Worm (Caenorhabditis elegans) whole organism, L2 larva: ENCODE measurements around the gene F13E9.9.

Source experiments
- C34F6.9 ChIP-seq: fragments of 150-350 bp; optimal IDR thresholded peaks from 2 replicates; lab custom pipeline; 2014; ENCODE audit warnings: missing biosample characterization, missing genetic modification characterization
- F13H6.1 ChIP-seq: sonication (generic microtip); optimal IDR thresholded peaks from 2 replicates; lab custom pipeline; 2016; ENCODE audit warnings: missing genetic modification characterization, missing compliant biosample characterization
- alr-1 ChIP-seq: fragments of 150-350 bp; optimal IDR thresholded peaks from 2 replicates; lab custom pipeline; 2014; ENCODE audit warnings: missing biosample characterization, missing genetic modification characterization
- aly-2 ChIP-seq: fragments of 150-350 bp; optimal IDR thresholded peaks from 2 replicates; lab custom pipeline; 2014; ENCODE audit warnings: missing biosample characterization, missing genetic modification characterization
- ceh-16 ChIP-seq: fragments of 150-350 bp; optimal IDR thresholded peaks from 2 replicates; lab custom pipeline; 2014; ENCODE audit warnings: missing biosample characterization, missing genetic modification characterization
- crh-2 ChIP-seq: sonication (generic microtip); optimal IDR thresholded peaks from 2 replicates; lab custom pipeline; 2017; ENCODE audit warnings: missing biosample characterization, missing genetic modification characterization
- dmd-4 ChIP-seq: sonication (generic microtip); optimal IDR thresholded peaks from 2 replicates; lab custom pipeline; 2017; ENCODE audit warnings: missing biosample characterization, missing genetic modification characterization
- egl-27 ChIP-seq: sonication (generic microtip); optimal IDR thresholded peaks from 3 replicates; lab custom pipeline; 2017; ENCODE audit warnings: missing biosample characterization, missing genetic modification reagents, missing genetic modification characterization
- elt-1 ChIP-seq: fragments of 150-350 bp; optimal IDR thresholded peaks from 2 replicates; lab custom pipeline; 2014; ENCODE audit warnings: missing biosample characterization, missing genetic modification characterization
- elt-3 ChIP-seq: sonication (generic microtip); optimal IDR thresholded peaks from 2 replicates; lab custom pipeline; 2017; ENCODE audit warnings: missing biosample characterization, missing genetic modification characterization
- fos-1 ChIP-seq: fragments of 150-350 bp; optimal IDR thresholded peaks from 2 replicates; lab custom pipeline; 2014; ENCODE audit warnings: missing biosample characterization, missing genetic modification characterization
- gmeb-1 ChIP-seq: fragments of 150-350 bp; optimal IDR thresholded peaks from 2 replicates; lab custom pipeline; 2014; ENCODE audit warnings: missing biosample characterization, missing genetic modification characterization
- lin-39 ChIP-seq: fragments of 150-350 bp; optimal IDR thresholded peaks from 2 replicates; lab custom pipeline; 2014; ENCODE audit warnings: missing biosample characterization, missing genetic modification reagents, missing genetic modification characterization
- lsy-2 ChIP-seq, 2 experiments: fragments of 150-350 bp in 1 of 2; sonication (generic microtip) in 1 of 2; optimal IDR thresholded peaks; 2 replicates each; lab custom pipeline; 2014 to 2017; ENCODE audit warnings: missing biosample characterization in 2 of 2, missing genetic modification characterization in 2 of 2
- mbf-1 ChIP-seq: sonication (generic microtip); optimal IDR thresholded peaks from 2 replicates; lab custom pipeline; 2017; ENCODE audit warnings: missing biosample characterization, missing genetic modification characterization
- mdl-1 ChIP-seq, 2 experiments: fragments of 150-350 bp in 1 of 2; sonication (generic microtip) in 1 of 2; optimal IDR thresholded peaks; 2 replicates each; lab custom pipeline; 2017; ENCODE audit warnings: missing biosample characterization in 2 of 2, missing genetic modification characterization in 2 of 2
- nhr-10 ChIP-seq: sonication (generic microtip); optimal IDR thresholded peaks from 2 replicates; lab custom pipeline; 2017; ENCODE audit warnings: missing biosample characterization, missing genetic modification characterization
- nhr-11 ChIP-seq: fragments of 150-350 bp; optimal IDR thresholded peaks from 2 replicates; lab custom pipeline; 2014; ENCODE audit warnings: missing biosample characterization, missing genetic modification characterization
- nhr-12 ChIP-seq: fragments of 150-350 bp; optimal IDR thresholded peaks from 2 replicates; lab custom pipeline; 2014; ENCODE audit warnings: missing biosample characterization, missing genetic modification characterization
- nhr-129 ChIP-seq: fragments of 150-350 bp; optimal IDR thresholded peaks from 2 replicates; lab custom pipeline; 2014; ENCODE audit warnings: missing biosample characterization, missing genetic modification characterization
- nhr-21 ChIP-seq: fragments of 150-350 bp; optimal IDR thresholded peaks from 2 replicates; lab custom pipeline; 2014; ENCODE audit warnings: missing biosample characterization, missing genetic modification characterization
- nhr-23 ChIP-seq: fragments of 150-350 bp; optimal IDR thresholded peaks from 2 replicates; lab custom pipeline; 2014; ENCODE audit warnings: missing biosample characterization, missing genetic modification reagents, missing genetic modification characterization
- nhr-77 ChIP-seq: fragments of 150-350 bp; optimal IDR thresholded peaks from 2 replicates; lab custom pipeline; 2014; ENCODE audit warnings: missing biosample characterization, missing genetic modification characterization
- peb-1 ChIP-seq: fragments of 150-350 bp; optimal IDR thresholded peaks from 2 replicates; lab custom pipeline; 2014; ENCODE audit warnings: missing biosample characterization, missing genetic modification characterization
- skn-1 ChIP-seq: sonication (generic microtip); optimal IDR thresholded peaks from 2 replicates; lab custom pipeline; 2017; ENCODE audit warnings: missing biosample characterization, missing genetic modification characterization
- sma-9 ChIP-seq, 2 experiments: fragments of 150-350 bp in 1 of 2; sonication (generic microtip) in 1 of 2; optimal IDR thresholded peaks; 2 replicates each; lab custom pipeline; 2014 to 2016; ENCODE audit warnings: missing genetic modification characterization in 2 of 2, mild to moderate bottlenecking in 1 of 2, missing biosample characterization in 1 of 2, missing compliant biosample characterization in 1 of 2, missing genetic modification reagents in 1 of 2, moderate library complexity in 1 of 2
- snpc-4 ChIP-seq: fragments of 150-350 bp; optimal IDR thresholded peaks from 2 replicates; lab custom pipeline; 2014; ENCODE audit warnings: missing biosample characterization, missing genetic modification characterization
- unc-55 ChIP-seq: fragments of 150-350 bp; sonication (generic microtip); optimal IDR thresholded peaks from 3 replicates; lab custom pipeline; 2014; ENCODE audit warnings: missing biosample characterization, missing genetic modification reagents, missing genetic modification characterization
- unc-62 ChIP-seq: fragments of 150-350 bp; optimal IDR thresholded peaks from 2 replicates; lab custom pipeline; 2014; ENCODE audit warnings: missing biosample characterization, missing genetic modification reagents, missing genetic modification characterization
- zag-1 ChIP-seq: fragments of 150-350 bp; optimal IDR thresholded peaks from 2 replicates; lab custom pipeline; 2014; ENCODE audit warnings: missing biosample characterization, missing genetic modification characterization
- ztf-1 ChIP-seq: fragments of 200-800 bp; sonication (Bioruptor generic); conservative IDR thresholded peaks from 2 replicates; pipeline ENCODE4 v1.3.6; 2022; ENCODE audit warnings: missing genetic modification characterization, missing compliant biosample characterization
- ztf-4 ChIP-seq: fragments of 150-350 bp; optimal IDR thresholded peaks from 2 replicates; lab custom pipeline; 2014; ENCODE audit warnings: missing biosample characterization, missing genetic modification characterization

F13E9.9 gene

DNA sequence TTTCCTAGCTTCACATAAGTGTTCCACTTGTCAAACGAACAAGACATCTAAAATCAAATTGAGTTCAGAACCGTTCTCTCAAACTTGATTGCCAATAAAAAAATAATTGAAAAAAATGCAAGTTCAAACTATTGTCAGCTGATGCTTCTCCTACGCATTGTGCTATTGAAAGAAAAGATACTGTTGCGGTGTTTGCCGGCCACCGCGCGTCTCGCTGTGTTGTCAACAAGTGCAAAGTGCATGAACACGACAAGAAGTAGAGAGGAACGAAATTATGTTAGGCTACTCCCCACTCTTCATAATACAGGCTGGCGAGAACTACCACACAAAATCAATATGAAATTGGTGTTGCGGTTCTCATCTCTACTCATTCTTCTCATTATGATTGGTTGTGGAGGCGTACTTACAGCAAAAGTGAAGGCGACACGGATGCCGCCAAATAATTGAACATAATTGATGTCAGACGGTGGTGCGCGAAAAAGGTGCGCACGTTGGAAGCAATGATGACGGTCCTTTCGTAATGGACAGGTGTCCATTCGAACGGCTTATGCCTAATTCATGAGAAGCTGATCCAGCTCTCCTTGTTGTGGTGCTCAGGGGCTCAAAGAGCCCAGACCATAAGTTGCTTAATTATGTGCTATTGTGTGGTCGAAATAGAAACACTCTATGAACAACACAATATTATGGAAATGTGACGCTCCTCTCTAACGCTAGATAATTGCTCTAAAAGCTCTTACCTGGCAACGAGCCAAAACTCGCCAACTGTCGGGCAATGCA, 31.4 kb downstream of the F13E9.9 start:
- TF ChIP-seq alr-1, result no peak
- TF ChIP-seq ztf-4 (tag; lab: Kevin White, UChicago), result no peak
- TF ChIP-seq nhr-10 (tag; lab: Kevin White, UChicago), result no peak
- TF ChIP-seq fos-1, result no peak
- TF ChIP-seq snpc-4, result no peak
- TF ChIP-seq elt-1 (tag; lab: Kevin White, UChicago), result no peak
- TF ChIP-seq peb-1, result no peak
- no peak for TF ChIP-seq elt-3 (tag; lab: Kevin White, UChicago)
- TF ChIP-seq, all 48 proteins: peak for 0

ce11 chrIV:10864031-10864430, 35.0 kb downstream of the F13E9.9 start, which contains the start of gene nish-1:
Gene nish-1 (plus strand): TSS chrIV:10864331.
- TF ChIP-seq nhr-77 (no peak), unc-62 (no peak), lsy-2 (tag; optimal IDR thresholded peaks at IDR 0.05; lab: Kevin White, UChicago) (no peak), aly-2 (no peak), mbf-1 (tag; lab: Kevin White, UChicago) (no peak), elt-1 (tag; lab: Kevin White, UChicago) (no peak), nhr-10 (tag; lab: Kevin White, UChicago) (no peak)

- no peak for TF ChIP-seq zag-1 (tag; lab: Kevin White, UChicago)
- TF ChIP-seq nhr-21 (tag; lab: Kevin White, UChicago), result no peak
- TF ChIP-seq crh-2 (tag; lab: Kevin White, UChicago), result no peak
- TF ChIP-seq ceh-16 (tag; lab: Kevin White, UChicago), result no peak
- TF ChIP-seq F13H6.1 (tag; lab: Kevin White, UChicago), result no peak
- no peak for TF ChIP-seq elt-1 (tag; lab: Kevin White, UChicago)
- TF ChIP-seq gmeb-1 (tag; lab: Kevin White, UChicago), result no peak
- no peak for TF ChIP-seq mbf-1 (tag; lab: Kevin White, UChicago)
- no peak for TF ChIP-seq lin-39 (tag; lab: Kevin White, UChicago)
- no peak for TF ChIP-seq nhr-12 (tag; lab: Kevin White, UChicago)
- no peak for TF ChIP-seq egl-27 (tag; lab: Kevin White, UChicago)
- no peak for TF ChIP-seq fos-1
- no peak for TF ChIP-seq sma-9 (GFP tag; optimal IDR thresholded peaks at IDR 0.05; lab: Kevin White, UChicago)
- TF ChIP-seq sma-9 (tag; optimal IDR thresholded peaks at IDR 0.05; lab: Kevin White, UChicago), result no peak
- TF ChIP-seq nhr-23 (tag; lab: Kevin White, UChicago), result no peak
- no peak for TF ChIP-seq dmd-4 (tag; lab: Kevin White, UChicago)
- TF ChIP-seq peb-1, result no peak
Measured at ce11 chrIV:10861102-10861501, 37.9 kb downstream of the F13E9.9 start, which contains the start of gene rbm-22. Gene rbm-22 (plus strand): TSS chrIV:10861402.

ce11 chrIV:10858300-10859016, 40.5 kb downstream of the F13E9.9 start, which contains the start of the genes T11G6.2 and hars-1:
Gene T11G6.2 (minus strand): TSS chrIV:10858496.
Gene hars-1 (plus strand): TSS chrIV:10858957.
- peak in 1 of 2 experiments; percentile 32 for TF ChIP-seq lsy-2 (tag; optimal IDR thresholded peaks at IDR 0.05; lab: Kevin White, UChicago)
- TF ChIP-seq mdl-1 (tag; optimal IDR thresholded peaks at IDR 0.05; lab: Kevin White, UChicago), result no peak
- TF ChIP-seq egl-27 (tag; lab: Kevin White, UChicago), result no peak
- TF ChIP-seq crh-2 (tag; lab: Kevin White, UChicago), result peak; percentile 64
- peak; percentile 47 for TF ChIP-seq unc-55 (GFP tag; lab: Kevin White, UChicago)
- TF ChIP-seq skn-1, result no peak
- no peak for TF ChIP-seq alr-1
- TF ChIP-seq nhr-129, result peak; percentile 63
- TF ChIP-seq nhr-11 (tag; lab: Kevin White, UChicago), result no peak
- peak; percentile 88 for TF ChIP-seq fos-1
- no peak for TF ChIP-seq peb-1
- no peak for TF ChIP-seq gmeb-1 (tag; lab: Kevin White, UChicago)
- TF ChIP-seq ztf-1 (GFP tag; lab: Robert Waterston, UW), result no peak
- no peak for TF ChIP-seq sma-9 (GFP tag; optimal IDR thresholded peaks at IDR 0.05; lab: Kevin White, UChicago)
- no peak for TF ChIP-seq sma-9 (tag; optimal IDR thresholded peaks at IDR 0.05; lab: Kevin White, UChicago)
- TF ChIP-seq C34F6.9 (tag; lab: Kevin White, UChicago), result peak; percentile 31
- TF ChIP-seq, all 48 proteins: peak for 6
